Worm (Caenorhabditis elegans) whole organism, young adult: Measurements from ENCODE around the gene T22C8.3.

Experiments used
- aptf-2 ChIP-seq: fragments of 200-800 bp; sonication (Bioruptor generic); conservative IDR thresholded peaks from 2 replicates; pipeline ENCODE4 v1.3.6; 2022; ENCODE audit warnings: missing genetic modification reagents, missing genetic modification characterization, missing compliant biosample characterization
- ceh-100 ChIP-seq: fragments of 200-800 bp; sonication (Bioruptor generic); IDR thresholded peaks from 2 replicates; pipeline ENCODE4 v1.3.6; 2022; ENCODE audit warnings: missing genetic modification reagents, missing genetic modification characterization, missing compliant biosample characterization
- dpl-1 ChIP-seq: fragments of 150-350 bp; optimal IDR thresholded peaks from 2 replicates; lab custom pipeline; 2014; ENCODE audit warnings: missing biosample characterization, missing genetic modification reagents, missing genetic modification characterization
- ets-4 ChIP-seq: fragments of 200-800 bp; sonication (Bioruptor generic); optimal IDR thresholded peaks from 2 replicates; lab custom pipeline; 2018; ENCODE audit warnings: mild to moderate bottlenecking, missing genetic modification characterization, missing compliant biosample characterization
- him-1 ChIP-seq: sonication (generic microtip); optimal IDR thresholded peaks from 2 replicates; lab custom pipeline; 2016; ENCODE audit warnings: missing genotype, missing genetic modification reagents, missing genetic modification characterization, missing compliant biosample characterization
- lir-1 ChIP-seq: fragments of 200-800 bp; sonication (Bioruptor generic); conservative IDR thresholded peaks from 2 replicates; pipeline ENCODE4 v1.3.6; 2022; ENCODE audit warnings: missing genetic modification reagents, missing genetic modification characterization, missing compliant biosample characterization
- mxl-1 ChIP-seq: sonication (generic microtip); optimal IDR thresholded peaks from 2 replicates; lab custom pipeline; 2016; ENCODE audit warnings: missing genetic modification characterization, missing compliant biosample characterization
- ztf-25 ChIP-seq: fragments of 200-800 bp; sonication (Bioruptor generic); IDR thresholded peaks from 2 replicates; pipeline ENCODE4 v1.3.6; 2022; ENCODE audit warnings: missing genetic modification reagents, missing genetic modification characterization, missing compliant biosample characterization

DNA sequence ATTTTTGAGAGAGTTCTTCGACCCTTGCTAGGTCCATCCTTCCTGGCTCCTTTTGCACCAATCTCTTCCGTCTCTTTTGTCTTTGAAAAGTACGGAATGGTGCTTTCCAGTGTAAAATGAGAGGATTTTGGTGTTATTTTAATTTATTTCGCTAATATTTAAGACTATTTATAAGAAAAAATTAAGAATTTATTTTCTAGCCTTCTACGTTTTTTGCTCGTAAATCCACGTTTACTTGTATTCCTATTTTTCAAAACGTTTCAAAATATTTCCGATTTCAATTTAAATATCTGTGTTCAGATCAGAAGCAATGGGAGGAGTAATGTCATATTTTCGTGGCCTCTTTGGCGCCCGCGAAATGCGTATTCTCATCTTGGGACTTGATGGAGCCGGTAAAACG lies 40.1 kb downstream of the T22C8.3 start, which contains the start of gene arl-1:
- no peak for TF ChIP-seq lir-1
- no peak for TF ChIP-seq ceh-100 (GFP tag; lab: Robert Waterston, UW)
- TF ChIP-seq dpl-1 (GFP tag; lab: Kevin White, UChicago), result no peak
- no peak for TF ChIP-seq ets-4 (GFP tag; lab: Kevin White, UChicago)
- no peak for TF ChIP-seq mxl-1 (tag; lab: Kevin White, UChicago)
- no peak for TF ChIP-seq aptf-2
- TF ChIP-seq ztf-25 (GFP tag; lab: Robert Waterston, UW), result no peak
- no peak for TF ChIP-seq him-1 (tag; lab: Kevin White, UChicago)
